Worm (Caenorhabditis elegans): ENCODE data around the gene dmd-3.

Gene dmd-3

DNA sequence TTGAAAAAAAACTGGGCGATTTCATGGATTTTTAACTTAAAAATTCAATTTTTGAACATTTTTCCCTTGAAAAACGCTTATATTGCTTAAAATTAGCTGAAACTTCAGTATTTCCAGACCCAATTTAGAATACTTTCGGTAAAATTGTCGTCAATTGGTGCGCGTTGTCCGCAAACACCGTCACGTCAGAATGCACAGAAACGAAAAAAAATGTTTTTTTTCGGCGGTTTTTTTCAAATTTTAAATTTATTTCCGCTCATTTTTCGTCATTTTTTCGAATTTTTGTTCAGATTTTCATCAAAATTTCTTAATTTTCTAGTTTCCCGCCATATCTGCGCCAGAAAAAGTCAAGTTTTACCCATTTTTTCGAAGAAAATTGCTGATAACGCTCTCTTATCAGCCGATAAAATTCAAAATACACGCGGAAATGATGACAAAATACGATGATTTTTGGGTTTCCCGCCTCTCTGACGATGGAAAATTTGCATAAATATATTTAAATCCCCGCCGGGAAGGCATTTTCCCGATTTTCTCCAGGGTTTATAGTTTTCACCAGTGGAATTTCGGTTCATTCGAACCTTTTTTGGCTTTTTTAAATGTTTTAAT lies 18.4 kb upstream of the dmd-3 start:
- TF ChIP-seq nhr-12 (tag; optimal IDR thresholded peaks at IDR 0.05) (no peak), cnd-1 (tag; optimal IDR thresholded peaks at IDR 0.05) (no peak), unc-39 (tag; optimal IDR thresholded peaks at IDR 0.05) (no peak), sem-2 (GFP tag; optimal IDR thresholded peaks at IDR 0.05) (no peak)

DNA sequence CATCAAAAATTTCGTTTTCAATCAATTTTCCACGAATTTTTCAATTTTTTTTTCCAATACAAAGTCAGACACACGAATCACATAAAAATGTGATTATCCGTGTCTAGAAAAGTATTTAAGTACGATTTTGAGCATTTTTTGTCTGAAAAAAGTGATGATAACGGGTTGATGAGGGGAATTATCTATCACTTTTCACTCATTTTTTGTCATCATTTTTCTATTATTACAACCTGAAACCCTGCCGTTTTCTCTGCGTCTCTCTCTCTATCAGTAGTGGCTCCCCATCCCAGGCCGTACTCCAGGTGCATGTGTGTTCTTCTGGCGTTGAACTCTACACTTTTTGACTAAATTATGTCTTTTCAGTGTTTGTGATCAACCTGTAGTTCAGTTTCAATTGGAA lies 17.3 kb upstream of the dmd-3 start:
- TF ChIP-seq pha-4 (tag; optimal IDR thresholded peaks at IDR 0.05) (no peak), mep-1 (tag; optimal IDR thresholded peaks at IDR 0.05) (no peak), unc-62 (GFP tag; optimal IDR thresholded peaks at IDR 0.05) (no peak), nhr-2 (tag; optimal IDR thresholded peaks at IDR 0.05) (no peak)

DNA sequence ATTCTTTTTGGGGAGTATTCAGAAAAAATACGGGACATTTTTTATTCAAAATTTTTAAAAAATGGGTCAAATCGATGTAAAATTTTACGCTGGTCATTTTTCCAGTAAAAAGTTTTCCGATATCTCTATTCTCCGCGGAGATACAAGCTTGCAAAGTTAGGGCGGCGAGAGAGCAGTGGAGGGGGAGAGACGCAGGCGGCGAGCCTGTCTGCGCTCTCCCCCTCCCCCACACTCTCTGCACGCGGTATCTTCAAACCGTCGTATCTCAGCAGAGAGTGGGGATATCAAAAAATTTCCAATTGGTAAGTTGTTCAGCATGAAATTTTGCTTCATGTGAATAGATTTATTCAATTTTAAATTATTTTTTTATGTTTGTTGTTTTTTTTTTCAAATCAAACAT lies 16.8 kb upstream of the dmd-3 start:
- TF ChIP-seq mep-1 (tag; optimal IDR thresholded peaks at IDR 0.05) = no peak
- no peak for TF ChIP-seq nhr-12 (tag; optimal IDR thresholded peaks at IDR 0.05)
- TF ChIP-seq lsy-2 (tag; optimal IDR thresholded peaks at IDR 0.05) = no peak
- no peak for TF ChIP-seq mab-5 (tag; optimal IDR thresholded peaks at IDR 0.05)
- no peak for TF ChIP-seq nhr-76 (tag; optimal IDR thresholded peaks at IDR 0.05)
- TF ChIP-seq ceh-43 (GFP tag; optimal IDR thresholded peaks at IDR 0.05) = no peak
- TF ChIP-seq bed-3 (GFP tag; optimal IDR thresholded peaks at IDR 0.05) = no peak
- TF ChIP-seq sptf-1 (tag; optimal IDR thresholded peaks at IDR 0.05) = no peak
- TF ChIP-seq pha-4 (tag; optimal IDR thresholded peaks at IDR 0.05) = no peak
- TF ChIP-seq drap-1 (GFP tag; optimal IDR thresholded peaks at IDR 0.05) = no peak
- TF ChIP-seq ztf-11 (tag; optimal IDR thresholded peaks at IDR 0.05) = no peak
- TF ChIP-seq snpc-4 (tag; optimal IDR thresholded peaks at IDR 0.05) = no peak
- no peak for TF ChIP-seq elt-3 (tag; optimal IDR thresholded peaks at IDR 0.05)
- no peak for TF ChIP-seq flh-1 (GFP tag; optimal IDR thresholded peaks at IDR 0.05)
- no peak for TF ChIP-seq nhr-28 (tag; optimal IDR thresholded peaks at IDR 0.05)
- TF ChIP-seq nhr-237 (tag; optimal IDR thresholded peaks at IDR 0.05) = no peak
- TF ChIP-seq cnd-1 (tag; optimal IDR thresholded peaks at IDR 0.05) = no peak
- no peak for TF ChIP-seq ham-2 (GFP tag; optimal IDR thresholded peaks at IDR 0.05)

DNA sequence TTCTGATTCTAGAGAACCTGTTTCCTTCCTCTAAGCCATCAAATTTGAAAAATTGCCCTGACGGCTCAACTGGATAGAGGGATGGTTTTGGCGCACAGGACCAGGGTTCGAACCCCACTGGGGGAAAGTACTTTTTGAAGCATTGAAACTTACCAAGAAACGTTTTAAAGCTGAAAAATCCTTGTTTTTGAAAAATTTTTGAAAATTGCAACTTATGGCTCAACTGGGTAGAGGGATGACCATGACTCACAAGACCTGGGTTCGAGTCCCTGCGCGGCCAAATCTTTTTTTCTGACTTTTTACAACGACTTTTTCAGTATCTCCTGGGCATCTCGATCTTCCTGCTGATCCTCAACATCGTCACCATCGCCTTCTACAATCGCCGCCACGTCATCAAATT lies 15.8 kb upstream of the dmd-3 start:
- TF ChIP-seq mep-1 (tag; optimal IDR thresholded peaks at IDR 0.05) (no peak), elt-1 (tag; optimal IDR thresholded peaks at IDR 0.05; ENCODE audit: borderline replicate concordance, insufficient read depth) (no peak), unc-120 (tag; optimal IDR thresholded peaks at IDR 0.05; ENCODE audit: poor library complexity, severe bottlenecking) (no peak), ces-1 (GFP tag; optimal IDR thresholded peaks at IDR 0.05) (no peak), nhr-237 (tag; optimal IDR thresholded peaks at IDR 0.05) (no peak), flh-1 (GFP tag; optimal IDR thresholded peaks at IDR 0.05) (no peak), ceh-43 (GFP tag; optimal IDR thresholded peaks at IDR 0.05) (no peak), elt-3 (tag; optimal IDR thresholded peaks at IDR 0.05) (no peak), nhr-2 (tag; optimal IDR thresholded peaks at IDR 0.05) (no peak), snpc-4 (tag; optimal IDR thresholded peaks at IDR 0.05) (no peak), lsy-2 (tag; optimal IDR thresholded peaks at IDR 0.05) (no peak), unc-62 (GFP tag; optimal IDR thresholded peaks at IDR 0.05) (no peak), ceh-83 (GFP tag; optimal IDR thresholded peaks at IDR 0.05) (no peak), sptf-1 (tag; optimal IDR thresholded peaks at IDR 0.05) (no peak), hlh-1 (tag; optimal IDR thresholded peaks at IDR 0.05) (no peak), nhr-76 (tag; optimal IDR thresholded peaks at IDR 0.05) (no peak), tbx-8 (GFP tag; optimal IDR thresholded peaks at IDR 0.05) (no peak), ceh-39 (tag; optimal IDR thresholded peaks at IDR 0.05) (no peak), unc-39 (tag; optimal IDR thresholded peaks at IDR 0.05) (no peak)

DNA sequence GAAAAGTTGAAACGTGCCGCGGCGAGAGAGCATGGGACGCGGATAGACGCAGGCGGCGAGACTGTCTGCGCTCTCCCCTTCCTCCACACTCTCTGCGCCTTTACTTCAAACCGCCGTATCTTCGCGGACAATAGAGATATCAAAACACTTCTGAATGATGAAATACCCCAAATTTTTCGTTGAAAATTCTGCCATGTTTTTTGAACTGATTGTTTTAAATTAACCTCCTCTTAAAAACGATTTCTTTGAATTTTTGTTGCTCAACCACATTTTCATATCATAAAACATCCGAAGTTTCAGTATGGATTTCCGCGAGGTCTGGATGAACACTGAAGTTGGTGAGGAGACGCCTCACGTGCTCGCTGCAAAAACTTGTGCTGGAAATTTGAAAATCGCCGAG lies 14.9 kb upstream of the dmd-3 start, which contains the start of gene Y43F8C.11:
Gene Y43F8C.11, plus strand, starts transcription at position 301 of the 400 bp plus-strand sequence.
- TF ChIP-seq mep-1 (tag; optimal IDR thresholded peaks at IDR 0.05) (no peak), unc-39 (tag; optimal IDR thresholded peaks at IDR 0.05) (no peak), ceh-83 (GFP tag; optimal IDR thresholded peaks at IDR 0.05) (no peak), sem-2 (GFP tag; optimal IDR thresholded peaks at IDR 0.05) (no peak), ceh-39 (tag; optimal IDR thresholded peaks at IDR 0.05) (no peak), sptf-1 (tag; optimal IDR thresholded peaks at IDR 0.05) (no peak), bed-3 (GFP tag; optimal IDR thresholded peaks at IDR 0.05) (no peak), nhr-237 (tag; optimal IDR thresholded peaks at IDR 0.05) (no peak), lin-13 (tag; optimal IDR thresholded peaks at IDR 0.05) (no peak), zip-8 (tag; optimal IDR thresholded peaks at IDR 0.05) (no peak), snpc-4 (tag; optimal IDR thresholded peaks at IDR 0.05) (no peak), nhr-76 (tag; optimal IDR thresholded peaks at IDR 0.05) (no peak), lsy-2 (tag; optimal IDR thresholded peaks at IDR 0.05) (no peak), ces-1 (GFP tag; optimal IDR thresholded peaks at IDR 0.05) (no peak), nhr-12 (tag; optimal IDR thresholded peaks at IDR 0.05) (no peak)
